Worm (Caenorhabditis elegans): ENCODE results near the gene cest-12.
A peak's percentile ranks its signal among the peaks of the same experiment; 100 is the strongest.

Gene cest-12

DNA sequence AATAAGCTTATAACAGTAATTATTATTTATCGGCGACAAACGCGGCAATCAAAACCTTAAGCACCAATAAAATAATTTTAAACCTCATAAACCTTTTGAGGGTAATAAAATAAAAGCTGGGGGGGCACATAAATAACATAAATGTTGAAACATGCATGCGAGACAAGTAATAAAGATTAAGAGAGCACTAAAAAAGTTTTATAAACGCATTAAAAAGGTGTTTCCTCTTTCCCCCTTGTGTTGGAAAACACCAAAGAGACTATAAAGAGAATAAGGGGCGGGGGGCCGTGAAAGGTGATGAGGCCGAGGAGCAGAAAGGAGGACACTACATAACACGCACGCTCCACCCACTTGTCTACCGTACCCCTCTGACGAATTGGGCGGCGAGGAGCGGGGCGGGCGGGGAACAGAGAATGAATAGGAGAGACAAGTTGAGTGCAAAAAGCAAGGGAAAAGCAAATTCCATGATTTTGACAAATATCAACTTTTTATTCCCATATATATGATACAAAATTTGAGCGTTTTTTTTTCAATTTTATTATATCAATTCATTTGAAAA, 22.5 kb downstream of the cest-12 start:
- TF ChIP-seq nfyb-1 (GFP tag; IDR thresholded peaks at IDR 0.05) (peak; percentile 68), C06A6.2 (GFP tag; conservative IDR thresholded peaks at IDR 0.05) (no peak), lsl-1 (GFP tag; optimal IDR thresholded peaks at IDR 0.05) (no peak), nhr-80 (tag; optimal IDR thresholded peaks at IDR 0.05) (no peak), zfh-2 (GFP tag; conservative IDR thresholded peaks at IDR 0.05) (peak; percentile 59), hlh-12 (tag; optimal IDR thresholded peaks at IDR 0.05) (no peak)

ce11 chrIII:12084216-12084615, 23.1 kb downstream of the cest-12 start, which contains the start of gene nob-1:
TSS of gene nob-1 (minus strand) at chrIII:12084316.
- TF ChIP-seq cebp-1 (GFP tag; IDR thresholded peaks at IDR 0.05) (no peak), cebp-1 (tag; optimal IDR thresholded peaks at IDR 0.05) (no peak), ztf-25 (GFP tag; IDR thresholded peaks at IDR 0.05) (no peak), sdz-38 (tag; optimal IDR thresholded peaks at IDR 0.05) (no peak), pbrm-1 (GFP tag; IDR thresholded peaks at IDR 0.05) (no peak), ztf-3 (GFP tag; optimal IDR thresholded peaks at IDR 0.05) (no peak), Y53F4B.3 (GFP tag; IDR thresholded peaks at IDR 0.05) (no peak), F39B2.1 (GFP tag; IDR thresholded peaks at IDR 0.05) (no peak), ZK185.1 (tag; optimal IDR thresholded peaks at IDR 0.05; ENCODE audit: poor library complexity, severe bottlenecking) (no peak), lir-1 (GFP tag; conservative IDR thresholded peaks at IDR 0.05) (no peak), F33H1.4 (GFP tag; IDR thresholded peaks at IDR 0.05) (no peak), dpl-1 (GFP tag; optimal IDR thresholded peaks at IDR 0.05) (no peak)

DNA sequence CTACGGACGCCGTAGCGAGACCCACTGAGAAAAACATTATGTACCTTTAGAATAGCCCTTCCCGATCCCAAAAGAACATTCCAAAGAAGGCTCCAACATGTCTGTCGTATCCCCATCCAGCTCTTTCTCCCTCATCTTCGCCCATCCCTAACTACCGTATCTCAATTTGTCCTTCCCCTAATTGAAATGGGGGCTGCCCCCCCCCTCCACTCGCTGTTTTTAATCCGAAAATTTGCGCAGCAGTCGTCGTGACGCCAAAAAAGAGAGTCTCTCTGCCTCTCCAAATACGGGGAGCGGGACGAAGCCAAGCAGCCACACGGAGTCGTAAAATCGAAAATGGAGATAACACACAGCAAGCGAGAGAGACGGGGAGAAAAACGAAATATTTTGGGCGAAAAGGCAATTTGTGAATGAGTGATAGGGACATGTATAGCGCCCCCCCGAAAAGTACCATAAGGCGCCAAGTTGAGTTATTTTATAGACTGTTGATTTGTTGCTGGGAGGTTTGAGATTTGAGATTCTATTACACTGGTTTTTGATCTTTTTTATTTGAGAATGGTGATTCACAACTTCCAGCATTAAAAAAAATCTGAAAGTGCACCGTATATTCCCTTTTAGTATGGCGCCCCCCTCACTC, 25.2 kb downstream of the cest-12 start:
- no peak for TF ChIP-seq ceh-91 (GFP tag; IDR thresholded peaks at IDR 0.05)
- no peak for TF ChIP-seq ztf-6 (GFP tag; IDR thresholded peaks at IDR 0.05)
- TF ChIP-seq lir-1 (GFP tag; conservative IDR thresholded peaks at IDR 0.05), result no peak
- TF ChIP-seq zfh-2 (GFP tag; conservative IDR thresholded peaks at IDR 0.05), result peak; percentile 61

DNA sequence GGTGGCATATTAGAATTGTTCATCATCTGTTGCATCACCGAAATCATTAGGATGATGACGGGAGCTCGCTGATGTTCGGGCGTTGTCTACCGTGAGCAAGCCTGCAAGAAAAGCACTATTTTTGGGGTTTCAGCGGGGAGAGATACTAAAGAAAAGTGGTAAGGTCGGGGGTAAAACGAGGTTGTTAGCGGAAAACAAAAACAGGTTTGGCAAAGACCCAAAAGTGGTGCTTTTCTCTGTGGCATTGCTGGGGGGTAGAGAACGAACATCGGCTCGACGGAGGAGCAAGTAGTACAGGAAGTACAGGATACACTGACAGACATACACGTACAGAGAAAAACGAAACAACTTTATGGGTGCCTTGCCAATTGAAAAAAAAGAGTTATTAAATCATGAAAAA, 29.9 kb downstream of the cest-12 start, which contains the start of gene php-3:
php-3 (minus strand) TSS at position 101 of the 400 bp plus-strand sequence.
- no peak for TF ChIP-seq madf-10 (tag; optimal IDR thresholded peaks at IDR 0.05)
- no peak for TF ChIP-seq hmg-1.2 (GFP tag; IDR thresholded peaks at IDR 0.05)
- no peak for TF ChIP-seq pha-4 (tag; optimal IDR thresholded peaks at IDR 0.05)
- no peak for TF ChIP-seq ceh-27 (GFP tag; optimal IDR thresholded peaks at IDR 0.05)
- TF ChIP-seq mes-4 (tag; optimal IDR thresholded peaks at IDR 0.05), result no peak
- TF ChIP-seq F49E8.2 (tag; optimal IDR thresholded peaks at IDR 0.05; ENCODE audit: insufficient read depth), result no peak
- no peak for TF ChIP-seq nhr-80 (tag; optimal IDR thresholded peaks at IDR 0.05)
- no peak for TF ChIP-seq F23B12.7 (tag; optimal IDR thresholded peaks at IDR 0.05; ENCODE audit: insufficient read depth)
- no peak for TF ChIP-seq mxl-1 (tag; optimal IDR thresholded peaks at IDR 0.05)
- TF ChIP-seq ceh-91 (GFP tag; IDR thresholded peaks at IDR 0.05), result no peak
- TF ChIP-seq T07F8.4 (tag; optimal IDR thresholded peaks at IDR 0.05), result no peak
- TF ChIP-seq sea-2 (GFP tag; IDR thresholded peaks at IDR 0.05), result no peak
- TF ChIP-seq bed-1 (GFP tag; IDR thresholded peaks at IDR 0.05), result no peak

- TF ChIP-seq C17E4.6 (GFP tag; IDR thresholded peaks at IDR 0.05) (no peak), let-607 (tag; optimal IDR thresholded peaks at IDR 0.05) (no peak), lsy-27 (tag; optimal IDR thresholded peaks at IDR 0.05; ENCODE audit: borderline replicate concordance, insufficient read depth) (no peak), ama-1 (optimal IDR thresholded peaks at IDR 0.05) (no peak), ama-1 (GFP tag; optimal IDR thresholded peaks at IDR 0.05) (no peak), him-1 (tag; optimal IDR thresholded peaks at IDR 0.05) (no peak), tbp1 (GFP tag; optimal IDR thresholded peaks at IDR 0.05) (no peak), hrde-1 (tag; optimal IDR thresholded peaks at IDR 0.05; ENCODE audit: borderline replicate concordance) (no peak), ztf-3 (GFP tag; optimal IDR thresholded peaks at IDR 0.05) (no peak), madf-6 (GFP tag; IDR thresholded peaks at IDR 0.05) (no peak)
These were observed 39.6 kb downstream of the cest-12 start for ce11 chrIII:12067736-12068135.

Data from whole organism, young adult.